Worm (Caenorhabditis elegans): ENCODE data around the gene srv-26.

ce11 chrIV:6342876-6343275 is 41.2 kb upstream of the srv-26 start, which contains the start of gene Y73B6BL.14:
- TF ChIP-seq W03F9.2 (tag; optimal IDR thresholded peaks at IDR 0.05) (no peak), dao-5 (tag; optimal IDR thresholded peaks at IDR 0.05) (no peak), him-1 (tag; optimal IDR thresholded peaks at IDR 0.05) (no peak)
